Worm (Caenorhabditis elegans) whole organism, midembryonic: ENCODE results near the gene C31H2.3.

Experiments used
- cog-1 ChIP-seq: sonication (generic microtip); optimal IDR thresholded peaks from 2 replicates; lab custom pipeline; 2016; ENCODE audit warnings: missing genetic modification characterization, missing compliant biosample characterization
- flt-1 ChIP-seq: fragments of 200-800 bp; sonication (Bioruptor generic); IDR thresholded peaks from 2 replicates; pipeline ENCODE4 v1.3.6; 2022; ENCODE audit warnings: missing genetic modification characterization, missing compliant biosample characterization
- klf-2 ChIP-seq: fragments of 200-800 bp; sonication (Bioruptor generic); conservative IDR thresholded peaks from 2 replicates; pipeline ENCODE4 v1.3.6; 2022; ENCODE audit warnings: missing genetic modification reagents, missing genetic modification characterization, missing compliant biosample characterization
- med-1 ChIP-seq: sonication (generic microtip); optimal IDR thresholded peaks from 2 replicates; lab custom pipeline; 2017; ENCODE audit warnings: missing genetic modification characterization, mild to moderate bottlenecking, missing compliant biosample characterization, antibody characterized with exemption, missing genetic modification reagents; ENCODE audit not compliant: insufficient read depth
- ref-1 ChIP-seq: fragments of 200-800 bp; sonication (Bioruptor generic); conservative IDR thresholded peaks from 2 replicates; pipeline ENCODE4 v1.3.6; 2022; ENCODE audit warnings: missing genetic modification reagents, missing genetic modification characterization, missing compliant biosample characterization
- tab-1 ChIP-seq: fragments of 200-800 bp; sonication (Bioruptor generic); IDR thresholded peaks from 2 replicates; pipeline ENCODE4 v1.3.6; 2022; ENCODE audit warnings: missing genetic modification characterization, missing compliant biosample characterization
- ztf-23 ChIP-seq: fragments of 200-800 bp; sonication (Bioruptor generic); IDR thresholded peaks from 2 replicates; pipeline ENCODE4 v1.3.6; 2022; ENCODE audit warnings: missing genetic modification reagents, missing genetic modification characterization, missing compliant biosample characterization
- ztf-29 ChIP-seq: fragments of 200-800 bp; sonication (Bioruptor generic); IDR thresholded peaks from 2 replicates; pipeline ENCODE4 v1.3.6; 2022; ENCODE audit warnings: missing genetic modification reagents, missing genetic modification characterization, missing compliant biosample characterization

- TF ChIP-seq klf-2 (no peak), ref-1 (no peak), ztf-23 (no peak), cog-1 (no peak), tab-1 (GFP tag; lab: Robert Waterston, UW) (no peak), flt-1 (GFP tag; lab: Robert Waterston, UW) (no peak), med-1 (no peak), ztf-29 (no peak)
Observed at ce11 chrX:5124288-5124687, 29.9 kb downstream of the C31H2.3 start.
